Fruit fly (Drosophila melanogaster) whole organism, embryonic: ENCODE results near the gene CG9733.

Experiments
- Abd-B ChIP-seq: fragments of 200-800 bp; sonication (Bioruptor generic); optimal IDR thresholded peaks from 2 replicates; lab custom pipeline; 2018; ENCODE audit warnings: missing biosample characterization, mild to moderate bottlenecking, missing genetic modification characterization, moderate library complexity
- Aef1 ChIP-seq: fragments of 200-800 bp; sonication (Bioruptor generic); IDR thresholded peaks from 3 replicates; pipeline ENCODE4 v1.3.6; 2022; ENCODE audit warnings: missing biosample characterization, missing genetic modification characterization
- Atf6 ChIP-seq: fragments of 200-800 bp; sonication (Bioruptor generic); IDR thresholded peaks from 2 replicates; pipeline ENCODE4 v1.3.6; 2022; ENCODE audit warnings: missing biosample characterization, missing genetic modification characterization
- CG10147 ChIP-seq: fragments of 200-800 bp; sonication (Bioruptor generic); optimal IDR thresholded peaks from 2 replicates; lab custom pipeline; 2019; ENCODE audit warnings: missing biosample characterization, mild to moderate bottlenecking, missing genetic modification characterization, moderate library complexity
- CG11085 ChIP-seq: fragments of 200-800 bp; sonication (Bioruptor generic); IDR thresholded peaks from 2 replicates; pipeline ENCODE4 v1.3.6; 2022; ENCODE audit warnings: missing biosample characterization, missing genetic modification characterization
- CG11696 ChIP-seq: fragments of 200-800 bp; sonication (Bioruptor generic); IDR thresholded peaks from 2 replicates; pipeline ENCODE4 v1.3.6; 2022; ENCODE audit warnings: missing biosample characterization, missing genetic modification characterization
- CG13296 ChIP-seq: fragments of 200-800 bp; sonication (Bioruptor generic); optimal IDR thresholded peaks from 3 replicates; lab custom pipeline; 2018; ENCODE audit warnings: missing biosample characterization, mild to moderate bottlenecking, missing genetic modification characterization
- CG14441 ChIP-seq: fragments of 200-800 bp; sonication (Bioruptor generic); IDR thresholded peaks from 2 replicates; pipeline ENCODE4 v1.3.6; 2022; ENCODE audit warnings: missing biosample characterization, missing genetic modification characterization
- CG14710 ChIP-seq: fragments of 200-800 bp; sonication (Bioruptor generic); optimal IDR thresholded peaks from 3 replicates; lab custom pipeline; 2019; ENCODE audit warnings: missing biosample characterization, mild to moderate bottlenecking, missing genetic modification characterization, moderate library complexity
- CG15011 ChIP-seq: fragments of 200-800 bp; sonication (Bioruptor generic); optimal IDR thresholded peaks from 3 replicates; lab custom pipeline; 2018; ENCODE audit warnings: missing biosample characterization, mild to moderate bottlenecking, missing genetic modification characterization
- CG15514 ChIP-seq: fragments of 200-800 bp; sonication (Bioruptor generic); optimal IDR thresholded peaks from 3 replicates; lab custom pipeline; 2017; ENCODE audit warnings: missing biosample characterization, missing genetic modification characterization, mild to moderate bottlenecking, moderate library complexity, missing genetic modification reagents
- CG1602 ChIP-seq: fragments of 200-800 bp; sonication (Bioruptor generic); optimal IDR thresholded peaks from 3 replicates; lab custom pipeline; 2016; ENCODE audit warnings: missing biosample characterization, missing genetic modification characterization
- CG17568 ChIP-seq: fragments of 200-800 bp; sonication (Bioruptor generic); optimal IDR thresholded peaks from 2 replicates; lab custom pipeline; 2018; ENCODE audit warnings: missing biosample characterization, mild to moderate bottlenecking, missing genetic modification characterization, moderate library complexity
- CG2116 ChIP-seq: fragments of 200-800 bp; sonication (Bioruptor generic); optimal IDR thresholded peaks from 3 replicates; lab custom pipeline; 2018; ENCODE audit warnings: missing biosample characterization, mild to moderate bottlenecking, missing genetic modification characterization
- CG3163 ChIP-seq: fragments of 200-800 bp; sonication (Bioruptor generic); optimal IDR thresholded peaks from 3 replicates; lab custom pipeline; 2016; ENCODE audit warnings: missing biosample characterization, missing genetic modification characterization
- CG3281 ChIP-seq: fragments of 200-800 bp; sonication (Bioruptor generic); optimal IDR thresholded peaks from 3 replicates; lab custom pipeline; 2017; ENCODE audit warnings: missing biosample characterization, mild to moderate bottlenecking, missing genetic modification characterization
- CG3847 ChIP-seq: fragments of 200-800 bp; sonication (Bioruptor generic); IDR thresholded peaks from 2 replicates; pipeline ENCODE4 v1.3.6; 2022; ENCODE audit warnings: missing biosample characterization, missing genetic modification characterization
- CG5180 ChIP-seq: fragments of 200-800 bp; sonication (Bioruptor generic); optimal IDR thresholded peaks from 3 replicates; lab custom pipeline; 2017; ENCODE audit warnings: missing biosample characterization, missing genetic modification characterization, mild to moderate bottlenecking, moderate library complexity, missing genetic modification reagents
- CG8478 ChIP-seq: fragments of >200 bp; optimal IDR thresholded peaks from 2 replicates; lab custom pipeline; 2018
- CG8765 ChIP-seq: fragments of 200-800 bp; sonication (Bioruptor generic); IDR thresholded peaks from 2 replicates; pipeline ENCODE4 v1.3.6; 2022; ENCODE audit warnings: missing biosample characterization, missing genetic modification characterization
- CG9437 ChIP-seq: fragments of 200-800 bp; sonication (Bioruptor generic); optimal IDR thresholded peaks from 2 replicates; lab custom pipeline; 2018; ENCODE audit warnings: missing biosample characterization, mild to moderate bottlenecking, missing genetic modification characterization
- CHES-1-like ChIP-seq: fragments of 200-800 bp; sonication (Bioruptor generic); optimal IDR thresholded peaks from 2 replicates; lab custom pipeline; 2016; ENCODE audit warnings: missing biosample characterization, missing genetic modification characterization
- Dad ChIP-seq: fragments of 200-800 bp; sonication (Bioruptor generic); optimal IDR thresholded peaks from 3 replicates; lab custom pipeline; 2016; ENCODE audit warnings: missing biosample characterization, missing genetic modification characterization
- Dek ChIP-seq: fragments of 200-800 bp; sonication (Bioruptor generic); optimal IDR thresholded peaks from 3 replicates; lab custom pipeline; 2019; ENCODE audit warnings: missing biosample characterization, mild to moderate bottlenecking, missing genetic modification characterization, moderate library complexity
- Eip74EF ChIP-seq, 2 experiments: fragments of 200-800 bp in 1 of 2; fragments of >200 bp in 1 of 2; sonication (Bioruptor generic) in 1 of 2; optimal IDR thresholded peaks; 2 replicates each; lab custom pipeline; 2017 to 2019; ENCODE audit warnings: missing biosample characterization in 2 of 2, missing genetic modification characterization in 2 of 2, mild to moderate bottlenecking in 1 of 2, moderate library complexity in 1 of 2
- HHEX ChIP-seq: fragments of 200-800 bp; sonication (Bioruptor generic); optimal IDR thresholded peaks from 3 replicates; lab custom pipeline; 2017; ENCODE audit warnings: missing biosample characterization, mild to moderate bottlenecking, missing genetic modification characterization, missing genetic modification reagents
- HLH54F ChIP-seq: fragments of 200-800 bp; sonication (Bioruptor generic); optimal IDR thresholded peaks from 3 replicates; lab custom pipeline; 2016; ENCODE audit warnings: missing biosample characterization, missing genetic modification characterization
- Lim3 ChIP-seq: fragments of 200-800 bp; sonication (Bioruptor generic); IDR thresholded peaks from 2 replicates; pipeline ENCODE4 v1.3.6; 2022; ENCODE audit warnings: missing biosample characterization, missing genetic modification characterization
- Oli ChIP-seq: fragments of 200-800 bp; sonication (Bioruptor generic); optimal IDR thresholded peaks from 2 replicates; lab custom pipeline; 2018; ENCODE audit warnings: missing biosample characterization, mild to moderate bottlenecking, missing genetic modification characterization, moderate library complexity
- Pdp1 ChIP-seq, 2 experiments: fragments of 200-800 bp; sonication (Bioruptor generic); optimal IDR thresholded peaks; 3 replicates each; lab custom pipeline; 2016; ENCODE audit warnings: missing biosample characterization in 2 of 2, missing genetic modification characterization in 2 of 2, mild to moderate bottlenecking in 1 of 2, moderate library complexity in 1 of 2
- Ravus ChIP-seq: fragments of 200-800 bp; sonication (Bioruptor generic); IDR thresholded peaks from 2 replicates; pipeline ENCODE4 v1.3.6; 2022; ENCODE audit warnings: missing biosample characterization, missing genetic modification characterization
- Sin3A ChIP-seq: fragments of >200 bp; optimal IDR thresholded peaks from 2 replicates; lab custom pipeline; 2018
- Sry-β ChIP-seq: fragments of 200-800 bp; sonication (Bioruptor generic); optimal IDR thresholded peaks from 2 replicates; lab custom pipeline; 2018; ENCODE audit warnings: missing biosample characterization, mild to moderate bottlenecking, missing genetic modification characterization, moderate library complexity
- Vsx1 ChIP-seq: fragments of 200-800 bp; sonication (Bioruptor generic); optimal IDR thresholded peaks from 2 replicates; lab custom pipeline; 2017; ENCODE audit warnings: missing biosample characterization, mild to moderate bottlenecking, missing genetic modification characterization, missing genetic modification reagents
- Xrp1 ChIP-seq: fragments of 200-800 bp; sonication (Bioruptor generic); IDR thresholded peaks from 2 replicates; pipeline ENCODE4 v1.3.6; 2022; ENCODE audit warnings: missing biosample characterization, missing genetic modification characterization
- ash1 ChIP-seq: fragments of 200-800 bp; sonication (Bioruptor generic); optimal IDR thresholded peaks from 2 replicates; lab custom pipeline; 2018; ENCODE audit warnings: missing biosample characterization, mild to moderate bottlenecking, missing genetic modification characterization
- crc ChIP-seq: fragments of 200-800 bp; sonication (Bioruptor generic); optimal IDR thresholded peaks from 2 replicates; lab custom pipeline; 2016; ENCODE audit warnings: missing biosample characterization, missing genetic modification characterization
- danr ChIP-seq: fragments of 200-800 bp; sonication (Bioruptor generic); IDR thresholded peaks from 2 replicates; pipeline ENCODE4 v1.3.6; 2022; ENCODE audit warnings: missing biosample characterization, missing genetic modification characterization
- disco-r ChIP-seq: fragments of 200-800 bp; sonication (Bioruptor generic); optimal IDR thresholded peaks from 2 replicates; lab custom pipeline; 2016; ENCODE audit warnings: missing biosample characterization, missing genetic modification characterization
- gce ChIP-seq: fragments of 200-800 bp; sonication (Bioruptor generic); IDR thresholded peaks from 3 replicates; pipeline ENCODE4 v1.3.6; 2022; ENCODE audit warnings: missing biosample characterization, missing genetic modification characterization
- ham ChIP-seq: fragments of 200-800 bp; sonication (Bioruptor generic); IDR thresholded peaks from 2 replicates; pipeline ENCODE4 v1.3.6; 2022; ENCODE audit warnings: missing biosample characterization, missing genetic modification characterization
- hbn ChIP-seq: fragments of 200-800 bp; sonication (Bioruptor generic); IDR thresholded peaks from 2 replicates; pipeline ENCODE4 v1.3.6; 2022; ENCODE audit warnings: missing biosample characterization, missing genetic modification characterization; ENCODE audit not compliant: partially characterized antibody
- insv ChIP-seq, 2 experiments: fragments of 200-800 bp; sonication (Bioruptor generic); optimal IDR thresholded peaks; 3 replicates each; lab custom pipeline; 2016 to 2018; ENCODE audit warnings: missing biosample characterization in 2 of 2, missing genetic modification characterization in 2 of 2
- jigr1 ChIP-seq: fragments of 200-800 bp; sonication (Bioruptor generic); IDR thresholded peaks from 3 replicates; pipeline ENCODE4 v1.3.6; 2022; ENCODE audit warnings: missing biosample characterization, missing genetic modification characterization
- ken ChIP-seq: fragments of 200-800 bp; sonication (Bioruptor generic); IDR thresholded peaks from 3 replicates; pipeline ENCODE4 v1.3.6; 2022; ENCODE audit warnings: missing biosample characterization, missing genetic modification characterization
- luna ChIP-seq: fragments of 200-800 bp; sonication (Bioruptor generic); optimal IDR thresholded peaks from 2 replicates; lab custom pipeline; 2016; ENCODE audit warnings: missing biosample characterization, missing genetic modification characterization
- mirr ChIP-seq: fragments of 200-800 bp; sonication (Bioruptor generic); optimal IDR thresholded peaks from 3 replicates; lab custom pipeline; 2018; ENCODE audit warnings: missing biosample characterization, mild to moderate bottlenecking, missing genetic modification characterization
- salm ChIP-seq: fragments of 200-800 bp; sonication (Bioruptor generic); optimal IDR thresholded peaks from 2 replicates; lab custom pipeline; 2018; ENCODE audit warnings: missing biosample characterization, mild to moderate bottlenecking, missing genetic modification characterization
- stwl ChIP-seq: fragments of 200-800 bp; sonication (Bioruptor generic); optimal IDR thresholded peaks from 3 replicates; lab custom pipeline; 2018; ENCODE audit warnings: missing biosample characterization, mild to moderate bottlenecking, missing genetic modification characterization, moderate library complexity
- wdn ChIP-seq: fragments of 200-800 bp; sonication (Bioruptor generic); IDR thresholded peaks from 2 replicates; pipeline ENCODE4 v1.3.6; 2022; ENCODE audit warnings: missing biosample characterization, missing genetic modification characterization

The CG9733 gene

DNA sequence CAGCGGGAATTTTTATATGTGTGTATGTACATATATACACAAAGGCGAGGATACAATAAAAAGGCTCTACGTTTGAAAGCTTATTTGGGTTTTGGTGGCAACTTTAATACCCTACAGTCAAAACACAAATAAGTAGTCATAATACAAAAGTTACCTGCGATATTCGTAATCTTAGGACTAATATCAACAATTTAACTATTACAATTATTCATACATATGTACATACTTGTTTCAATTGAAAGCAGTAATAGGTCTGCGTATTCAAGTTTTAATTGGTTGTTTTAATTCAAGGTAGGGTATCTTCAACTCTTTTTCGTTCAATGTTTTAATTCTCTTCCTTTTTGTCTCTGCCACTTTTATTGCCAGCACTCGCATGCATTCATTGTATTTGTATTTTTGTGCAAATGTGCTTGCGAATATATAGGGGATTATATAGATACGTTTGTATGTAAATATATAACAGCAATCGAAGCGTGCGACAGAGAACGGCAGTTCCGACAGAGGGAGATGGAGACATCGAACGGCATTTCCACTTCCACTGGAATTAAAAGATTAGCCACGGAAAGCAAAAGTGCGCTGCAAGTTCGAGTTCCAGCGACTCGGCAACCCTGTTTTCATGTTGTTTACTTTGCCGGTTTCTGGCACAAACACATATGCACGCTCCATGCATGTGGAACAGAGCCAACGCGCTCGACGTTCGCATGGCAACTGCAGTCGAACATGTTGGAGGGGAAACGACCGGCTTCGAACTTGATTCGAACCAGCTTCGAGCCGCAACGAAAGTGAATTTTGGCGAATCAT is 30.2 kb upstream of the CG9733 start (continued):
- TF ChIP-seq CG13296 (GFP tag; lab: Kevin White, UChicago) (peak; percentile 31), ken (GFP tag; lab: Robert Waterston, UW) (peak; percentile 69), CG9437 (peak; percentile 27), Dad (GFP tag; lab: Kevin White, UChicago) (no peak), jigr1 (GFP tag; lab: Robert Waterston, UW) (no peak), Dek (tag; lab: Kevin White, UChicago) (no peak), Atf6 (GFP tag; lab: Robert Waterston, UW) (peak; percentile 44), CHES-1-like (peak; percentile 47), CG11085 (no peak), hbn (GFP tag; lab: Robert Waterston, UW) (no peak), CG2116 (GFP tag; lab: Kevin White, UChicago) (peak; percentile 2), CG15011 (GFP tag; lab: Kevin White, UChicago) (no peak), CG3847 (GFP tag; lab: Robert Waterston, UW) (peak; percentile 38), mirr (peak; percentile 42), Sin3A (no peak), CG8765 (GFP tag; lab: Robert Waterston, UW) (no peak), CG17568 (GFP tag; lab: Kevin White, UChicago) (no peak), Lim3 (no peak), insv (GFP tag; optimal IDR thresholded peaks at IDR 0.05; lab: Kevin White, UChicago) (no peak), Oli (peak; percentile 25), disco-r (GFP tag; lab: Kevin White, UChicago) (peak; percentile 12), CG15514 (GFP tag; lab: Kevin White, UChicago) (peak; percentile 24), Ravus (GFP tag; lab: Robert Waterston, UW) (no peak), HHEX (GFP tag; lab: Kevin White, UChicago) (peak; percentile 1), CG1602 (GFP tag; lab: Kevin White, UChicago) (peak; percentile 31), CG3163 (GFP tag; lab: Kevin White, UChicago) (no peak), luna (GFP tag; lab: Kevin White, UChicago) (no peak), ash1 (GFP tag; lab: Kevin White, UChicago) (no peak), crc (peak; percentile 23), Abd-B (GFP tag; lab: Kevin White, UChicago) (peak; percentile 24), wdn (GFP tag; lab: Robert Waterston, UW) (no peak), gce (GFP tag; lab: Robert Waterston, UW) (0 out of 3 replicates have a peak, but pooled peaks have one; percentile 29), salm (tag; lab: Kevin White, UChicago) (no peak), Sry-β (GFP tag; lab: Kevin White, UChicago) (peak; percentile 6), stwl (tag; lab: Kevin White, UChicago) (peak; percentile 88), Pdp1 (GFP tag; optimal IDR thresholded peaks at IDR 0.05; lab: Kevin White, UChicago) (peak; percentile 35 to 51), CG3281 (peak; percentile 27), CG8478 (lab: Kevin White, UChicago) (no peak), Eip74EF (GFP tag; optimal IDR thresholded peaks at IDR 0.05; lab: Kevin White, UChicago) (no peak), Aef1 (GFP tag; lab: Robert Waterston, UW) (peak; percentile 20; the same call in 1 of the 3 replicates), Vsx1 (peak; percentile 22), Xrp1 (GFP tag; lab: Robert Waterston, UW) (peak; percentile 60), CG14441 (GFP tag; lab: Robert Waterston, UW) (peak; percentile 55; the same call in 1 of the 2 replicates), HLH54F (GFP tag; lab: Kevin White, UChicago) (peak; percentile 26), CG5180 (GFP tag; lab: Kevin White, UChicago) (peak; percentile 99), CG11696 (GFP tag; lab: Robert Waterston, UW) (no peak), danr (GFP tag; lab: Robert Waterston, UW) (no peak), CG10147 (GFP tag; lab: Kevin White, UChicago) (no peak), ham (GFP tag; lab: Robert Waterston, UW) (no peak), CG14710 (tag; lab: Kevin White, UChicago) (peak; percentile 43)
